Fruit fly (Drosophila melanogaster) whole organism, adult: ENCODE data around the gene Gga.

ENCODE experiments used
- CG11617 ChIP-seq: fragments of 200-800 bp; sonication (Bioruptor generic); optimal IDR thresholded peaks from 2 replicates; lab custom pipeline; 2017; ENCODE audit warnings: mild to moderate bottlenecking, missing biosample characterization, missing genetic modification reagents, missing genetic modification characterization
- CG12768 ChIP-seq: fragments of 200-800 bp; sonication (Bioruptor generic); optimal IDR thresholded peaks from 2 replicates; lab custom pipeline; 2017; ENCODE audit warnings: missing biosample characterization, missing genetic modification characterization, mild to moderate bottlenecking, moderate library complexity, missing genetic modification reagents
- CG14711 ChIP-seq: fragments of 200-800 bp; sonication (Bioruptor generic); optimal IDR thresholded peaks from 2 replicates; lab custom pipeline; 2018; ENCODE audit warnings: missing biosample characterization, mild to moderate bottlenecking, missing genetic modification characterization, moderate library complexity
- CG1620 ChIP-seq: fragments of 200-800 bp; sonication (Bioruptor generic); optimal IDR thresholded peaks from 2 replicates; lab custom pipeline; 2016; ENCODE audit warnings: missing biosample characterization, missing genetic modification characterization
- CG33017 ChIP-seq: fragments of 200-800 bp; sonication (Bioruptor generic); optimal IDR thresholded peaks from 2 replicates; lab custom pipeline; 2018; ENCODE audit warnings: missing biosample characterization, mild to moderate bottlenecking, missing genetic modification characterization, moderate library complexity
- CG5204 ChIP-seq: fragments of 200-800 bp; sonication (Bioruptor generic); optimal IDR thresholded peaks from 2 replicates; lab custom pipeline; 2016; ENCODE audit warnings: missing biosample characterization, missing genetic modification characterization
- CG7045 ChIP-seq: fragments of 200-800 bp; sonication (Bioruptor generic); optimal IDR thresholded peaks from 2 replicates; lab custom pipeline; 2017; ENCODE audit warnings: missing biosample characterization, mild to moderate bottlenecking, missing genetic modification characterization
- CG7101 ChIP-seq: fragments of 200-800 bp; sonication (Bioruptor generic); optimal IDR thresholded peaks from 2 replicates; lab custom pipeline; 2018; ENCODE audit warnings: missing biosample characterization, mild to moderate bottlenecking, missing genetic modification characterization, moderate library complexity
- Clk ChIP-seq: fragments of 200-800 bp; sonication (Bioruptor generic); optimal IDR thresholded peaks from 2 replicates; lab custom pipeline; 2017; ENCODE audit warnings: missing biosample characterization, missing genetic modification characterization
- Crg-1 ChIP-seq: fragments of 200-800 bp; sonication (Bioruptor generic); optimal IDR thresholded peaks from 2 replicates; lab custom pipeline; 2016; ENCODE audit warnings: missing biosample characterization, missing genetic modification characterization
- Hr96 ChIP-seq: fragments of 200-800 bp; sonication (Bioruptor generic); optimal IDR thresholded peaks from 2 replicates; lab custom pipeline; 2016; ENCODE audit warnings: missing biosample characterization, missing genetic modification characterization
- Mnt ChIP-seq: fragments of 200-800 bp; sonication (Bioruptor generic); optimal IDR thresholded peaks from 2 replicates; lab custom pipeline; 2016; ENCODE audit warnings: missing biosample characterization, mild to moderate bottlenecking, missing genetic modification characterization
- bab1 ChIP-seq: fragments of 200-800 bp; sonication (Bioruptor generic); optimal IDR thresholded peaks from 3 replicates; lab custom pipeline; 2019; ENCODE audit warnings: missing biosample characterization, mild to moderate bottlenecking, missing genetic modification characterization, moderate library complexity
- cic ChIP-seq: fragments of 200-800 bp; sonication (Bioruptor generic); optimal IDR thresholded peaks from 2 replicates; lab custom pipeline; 2017; ENCODE audit warnings: missing biosample characterization, mild to moderate bottlenecking, missing genetic modification characterization, moderate library complexity
- cnc ChIP-seq, 2 experiments: fragments of >200 bp; optimal IDR thresholded peaks; 2 replicates each; lab custom pipeline; 2017
- kay ChIP-seq: fragments of 200-800 bp; sonication (Bioruptor generic); peaks from one replicate; lab custom pipeline; 2016; ENCODE audit warnings: missing biosample characterization, missing genetic modification characterization, borderline replicate concordance
- ovo ChIP-seq: fragments of 200-800 bp; sonication (Bioruptor generic); optimal IDR thresholded peaks from 2 replicates; lab custom pipeline; 2016; ENCODE audit warnings: missing biosample characterization, missing genetic modification characterization
- pad ChIP-seq: fragments of 200-800 bp; sonication (Bioruptor generic); optimal IDR thresholded peaks from 3 replicates; lab custom pipeline; 2017; ENCODE audit warnings: missing biosample characterization, missing genetic modification characterization, mild to moderate bottlenecking, moderate library complexity, missing genetic modification reagents
- tj ChIP-seq: fragments of 200-800 bp; sonication (Bioruptor generic); optimal IDR thresholded peaks from 3 replicates; lab custom pipeline; 2017; ENCODE audit warnings: missing biosample characterization, mild to moderate bottlenecking, missing genetic modification characterization, moderate library complexity
- toe ChIP-seq: fragments of 200-800 bp; sonication (Bioruptor generic); optimal IDR thresholded peaks from 2 replicates; lab custom pipeline; 2016; ENCODE audit warnings: missing biosample characterization, missing genetic modification characterization

Gga gene

DNA sequence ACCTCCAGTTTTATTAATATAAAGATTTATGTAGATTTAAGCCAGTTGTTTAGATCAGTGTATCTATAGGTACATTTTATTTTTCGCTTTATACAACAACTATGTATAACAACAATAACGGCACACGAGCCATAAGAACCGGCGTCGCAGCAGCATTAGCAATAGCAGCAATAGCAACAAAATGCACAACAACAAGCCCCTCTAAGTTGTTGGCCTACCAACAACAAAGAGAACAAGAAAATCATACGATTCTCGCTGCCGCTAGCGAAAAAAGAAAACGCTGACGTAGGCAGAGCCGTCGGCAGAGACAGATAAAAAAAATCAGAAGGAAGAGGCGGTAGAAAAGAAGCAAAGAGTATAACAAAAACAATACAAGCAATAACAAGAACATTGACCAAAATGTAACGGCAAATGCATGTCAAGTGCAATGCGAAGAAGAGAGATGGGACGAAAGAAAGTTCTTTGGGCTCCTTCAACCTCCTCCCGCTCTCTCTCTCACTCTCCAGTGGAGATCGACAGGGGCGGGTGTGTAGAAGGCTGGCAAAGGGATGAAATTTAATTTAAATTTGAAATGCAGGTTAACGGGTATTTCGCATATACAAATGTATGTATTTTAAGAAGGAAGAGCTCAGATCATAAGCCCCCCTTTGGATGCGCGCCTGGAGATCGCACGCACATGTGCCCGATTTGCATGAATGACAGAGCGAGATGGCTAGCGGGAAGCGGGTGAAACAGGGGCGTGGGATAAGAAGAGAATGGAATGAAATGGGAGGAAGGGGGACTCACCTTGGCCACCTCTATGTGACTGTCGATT is 21.9 kb upstream of the Gga start:
- TF ChIP-seq cic (GFP tag; lab: Kevin White, UChicago) (peak; percentile 75), kay (GFP tag; lab: Kevin White, UChicago) (peak; percentile 78), Mnt (GFP tag; lab: Kevin White, UChicago) (peak; percentile 91), CG5204 (GFP tag; lab: Kevin White, UChicago) (peak; percentile 84), Clk (peak; percentile 76), ovo (peak; percentile 89), bab1 (peak; percentile 97), Hr96 (GFP tag; lab: Kevin White, UChicago) (peak; percentile 94), CG33017 (tag; lab: Kevin White, UChicago) (peak; percentile 92), CG14711 (peak; percentile 94), Crg-1 (GFP tag; lab: Kevin White, UChicago) (peak; percentile 95), CG7101 (tag; lab: Kevin White, UChicago) (peak; percentile 97), cnc (optimal IDR thresholded peaks at IDR 0.05; lab: Kevin White, UChicago) (no peak), CG1620 (GFP tag; lab: Kevin White, UChicago) (peak; percentile 97), toe (GFP tag; lab: Kevin White, UChicago) (peak; percentile 55), CG12768 (GFP tag; lab: Kevin White, UChicago) (peak; percentile 91), CG11617 (GFP tag; lab: Kevin White, UChicago) (peak; percentile 92), pad (peak; percentile 97), tj (GFP tag; lab: Kevin White, UChicago) (peak; percentile 99), CG7045 (peak; percentile 92)

DNA sequence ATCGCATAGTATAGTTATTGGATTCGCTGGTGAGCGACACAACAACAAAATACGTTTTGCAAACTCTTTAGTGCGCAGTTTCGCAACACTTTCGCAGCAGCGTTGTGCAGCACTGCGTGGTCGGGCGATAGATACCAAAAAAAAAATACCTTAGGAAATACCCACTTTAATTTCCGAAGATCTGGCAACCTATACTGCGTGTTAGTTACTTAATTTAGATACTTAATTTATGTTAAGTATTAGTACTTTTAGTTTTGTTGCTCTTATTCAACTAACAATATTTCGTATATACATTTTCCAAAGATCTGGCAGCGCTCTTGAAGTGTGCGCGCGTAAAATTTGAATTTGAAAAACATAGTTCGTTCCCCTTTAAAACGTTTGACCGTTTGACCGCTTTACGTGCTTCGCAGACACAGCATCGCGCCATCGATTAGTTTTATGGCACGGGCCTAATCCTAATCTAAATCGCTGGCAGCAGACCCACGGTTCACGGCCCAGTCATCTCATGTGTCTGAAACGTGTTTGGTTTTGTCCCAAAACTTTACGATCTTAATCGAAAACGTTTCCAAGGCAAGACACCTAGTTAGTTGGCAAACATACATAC is 20.8 kb upstream of the Gga start, which contains the start of gene LPCAT:
Gene LPCAT, minus strand, starts transcription at position 70 of the 604 bp plus-strand sequence.
- TF ChIP-seq cic (GFP tag; lab: Kevin White, UChicago) = peak; percentile 31
- no peak for TF ChIP-seq tj (GFP tag; lab: Kevin White, UChicago)
- peak; percentile 73 for TF ChIP-seq Mnt (GFP tag; lab: Kevin White, UChicago)
- peak; percentile 90 for TF ChIP-seq bab1
- TF ChIP-seq kay (GFP tag; lab: Kevin White, UChicago) = no peak
- peak; percentile 51 for TF ChIP-seq ovo
- peak; percentile 66 for TF ChIP-seq CG5204 (GFP tag; lab: Kevin White, UChicago)
- TF ChIP-seq CG7045 = peak; percentile 20
- TF ChIP-seq pad = peak; percentile 65
- peak; percentile 40 for TF ChIP-seq CG11617 (GFP tag; lab: Kevin White, UChicago)
- TF ChIP-seq CG12768 (GFP tag; lab: Kevin White, UChicago) = peak; percentile 56
- TF ChIP-seq Crg-1 (GFP tag; lab: Kevin White, UChicago) = peak; percentile 82
- peak; percentile 50 for TF ChIP-seq CG33017 (tag; lab: Kevin White, UChicago)
- TF ChIP-seq Clk = peak; percentile 60
- peak; percentile 80 for TF ChIP-seq CG7101 (tag; lab: Kevin White, UChicago)
- peak; percentile 94 for TF ChIP-seq CG1620 (GFP tag; lab: Kevin White, UChicago)
- peak; percentile 87 for TF ChIP-seq Hr96 (GFP tag; lab: Kevin White, UChicago)
- TF ChIP-seq toe (GFP tag; lab: Kevin White, UChicago) = peak; percentile 81
- TF ChIP-seq CG14711 = peak; percentile 84
- TF ChIP-seq cnc (optimal IDR thresholded peaks at IDR 0.05; lab: Kevin White, UChicago) = no peak

DNA sequence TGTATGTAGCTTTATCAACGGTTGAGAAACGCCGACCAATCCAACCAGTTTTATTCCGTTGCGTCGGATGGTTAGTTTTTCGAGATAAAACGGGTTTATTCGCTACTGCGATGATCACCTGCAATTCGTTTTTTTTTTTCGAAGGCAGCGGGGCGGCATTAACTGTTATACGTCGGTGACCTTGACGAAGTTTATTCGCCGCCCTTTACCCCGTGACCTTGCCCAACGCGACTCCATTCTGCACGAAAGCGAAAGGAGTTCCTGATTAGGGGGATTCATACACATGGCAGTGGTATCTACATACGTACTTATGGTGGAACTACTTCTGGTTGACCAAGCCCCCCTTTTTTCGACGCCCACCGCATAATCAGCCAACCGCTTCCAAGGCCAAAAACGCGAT is 20.3 kb upstream of the Gga start:
- TF ChIP-seq kay (GFP tag; lab: Kevin White, UChicago) (no peak), Mnt (GFP tag; lab: Kevin White, UChicago) (no peak), cnc (optimal IDR thresholded peaks at IDR 0.05; lab: Kevin White, UChicago) (no peak), CG33017 (tag; lab: Kevin White, UChicago) (no peak), Clk (no peak), pad (no peak), Crg-1 (GFP tag; lab: Kevin White, UChicago) (no peak), Hr96 (GFP tag; lab: Kevin White, UChicago) (no peak), CG12768 (GFP tag; lab: Kevin White, UChicago) (no peak), CG7045 (no peak), CG7101 (tag; lab: Kevin White, UChicago) (no peak), CG5204 (GFP tag; lab: Kevin White, UChicago) (no peak), ovo (no peak), CG11617 (GFP tag; lab: Kevin White, UChicago) (no peak), CG14711 (no peak), toe (GFP tag; lab: Kevin White, UChicago) (no peak), bab1 (no peak)

DNA sequence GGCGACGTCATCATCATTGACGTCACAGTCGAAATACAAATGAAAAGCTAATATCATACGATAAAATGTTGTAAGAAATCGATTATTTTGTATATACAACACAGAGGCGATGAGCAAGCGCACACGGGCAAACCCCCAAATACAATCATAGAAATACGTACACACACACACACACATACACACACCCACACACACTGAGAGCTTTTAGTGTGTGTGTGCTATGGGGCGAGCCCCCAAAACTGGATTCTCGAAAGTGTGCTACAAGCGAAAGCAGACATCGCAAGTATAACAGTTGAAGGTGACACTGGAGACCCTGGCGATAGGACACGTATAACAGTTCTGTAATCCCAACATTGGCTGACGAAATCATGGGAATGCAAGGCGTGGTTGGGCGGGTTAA is 19.0 kb upstream of the Gga start:
- no peak for TF ChIP-seq toe (GFP tag; lab: Kevin White, UChicago)
- peak; percentile 20 for TF ChIP-seq tj (GFP tag; lab: Kevin White, UChicago)
- peak; percentile 23 for TF ChIP-seq cic (GFP tag; lab: Kevin White, UChicago)
- no peak for TF ChIP-seq Crg-1 (GFP tag; lab: Kevin White, UChicago)
- TF ChIP-seq cnc (optimal IDR thresholded peaks at IDR 0.05; lab: Kevin White, UChicago) = no peak
- TF ChIP-seq pad = peak; percentile 3
- no peak for TF ChIP-seq CG12768 (GFP tag; lab: Kevin White, UChicago)
- TF ChIP-seq bab1 = peak; percentile 11
- no peak for TF ChIP-seq Mnt (GFP tag; lab: Kevin White, UChicago)
- TF ChIP-seq CG14711 = no peak

DNA sequence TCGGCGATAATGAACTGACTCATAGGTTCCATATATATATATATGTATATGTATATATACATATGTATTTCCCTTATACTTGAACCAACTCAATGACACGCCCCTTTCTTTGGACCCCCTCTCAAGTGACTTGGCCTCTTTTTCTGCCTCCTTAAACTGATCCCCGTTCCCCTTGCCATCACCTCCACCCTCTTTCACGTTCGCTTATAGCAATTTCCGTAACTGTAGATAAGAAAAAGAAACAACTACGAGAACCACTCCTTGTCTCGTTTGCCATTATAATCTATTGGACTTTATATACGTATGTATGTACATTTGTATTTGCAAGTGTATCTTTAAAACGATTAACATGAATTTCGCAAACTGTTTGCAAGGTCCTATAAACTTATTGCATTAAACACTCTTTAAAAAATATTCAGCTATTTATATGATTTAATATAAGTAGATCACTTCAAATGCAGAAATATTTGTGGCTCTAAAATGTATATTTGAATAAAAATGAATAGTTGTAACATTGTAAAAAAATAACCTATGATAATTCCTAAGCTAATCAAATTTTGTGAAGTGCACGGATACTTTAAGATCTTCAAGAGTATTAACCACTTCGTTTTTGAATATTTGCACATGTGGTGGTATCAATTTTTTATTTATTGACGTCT is 18.0 kb upstream of the Gga start:
- TF ChIP-seq CG7101 (tag; lab: Kevin White, UChicago) (peak; percentile 85), ovo (peak; percentile 59), CG5204 (GFP tag; lab: Kevin White, UChicago) (peak; percentile 48), pad (peak; percentile 60), kay (GFP tag; lab: Kevin White, UChicago) (peak; percentile 79), Crg-1 (GFP tag; lab: Kevin White, UChicago) (peak; percentile 27), cic (GFP tag; lab: Kevin White, UChicago) (peak; percentile 34), Hr96 (GFP tag; lab: Kevin White, UChicago) (no peak), CG12768 (GFP tag; lab: Kevin White, UChicago) (peak; percentile 6), cnc (optimal IDR thresholded peaks at IDR 0.05; lab: Kevin White, UChicago) (peak; percentile 5 to 47), bab1 (no peak), Mnt (GFP tag; lab: Kevin White, UChicago) (no peak), CG14711 (peak; percentile 68), Clk (no peak), CG33017 (tag; lab: Kevin White, UChicago) (peak; percentile 64), CG7045 (peak; percentile 36), CG11617 (GFP tag; lab: Kevin White, UChicago) (peak; percentile 73), tj (GFP tag; lab: Kevin White, UChicago) (no peak), toe (GFP tag; lab: Kevin White, UChicago) (no peak), CG1620 (GFP tag; lab: Kevin White, UChicago) (no peak)
